Fruit fly (Drosophila melanogaster) whole organism, prepupa: Measurements from ENCODE around the gene Sod1.

Source experiments
- Blimp-1 ChIP-seq: fragments of 200-800 bp; sonication (Bioruptor generic); optimal IDR thresholded peaks from 3 replicates; lab custom pipeline; 2017; ENCODE audit warnings: missing biosample characterization, missing genetic modification characterization, mild to moderate bottlenecking, moderate library complexity, missing genetic modification reagents
- CG10631 ChIP-seq: fragments of 200-800 bp; sonication (Bioruptor generic); optimal IDR thresholded peaks from 2 replicates; lab custom pipeline; 2016; ENCODE audit warnings: missing biosample characterization, missing genetic modification characterization
- CG11762 ChIP-seq: fragments of 200-800 bp; sonication (Bioruptor generic); optimal IDR thresholded peaks from 3 replicates; lab custom pipeline; 2016; ENCODE audit warnings: missing biosample characterization, missing genetic modification characterization; ENCODE audit not compliant: insufficient read depth
- CG11902 ChIP-seq: fragments of 200-800 bp; sonication (Bioruptor generic); optimal IDR thresholded peaks from 3 replicates; lab custom pipeline; 2016; ENCODE audit warnings: missing biosample characterization, missing genetic modification characterization
- CG1621 ChIP-seq: fragments of 200-800 bp; sonication (Bioruptor generic); optimal IDR thresholded peaks from 3 replicates; lab custom pipeline; 2018; ENCODE audit warnings: missing biosample characterization, mild to moderate bottlenecking, missing genetic modification characterization
- CG16779 ChIP-seq: fragments of 200-800 bp; sonication (Bioruptor generic); optimal IDR thresholded peaks from 3 replicates; lab custom pipeline; 2017; ENCODE audit warnings: missing biosample characterization, mild to moderate bottlenecking, missing genetic modification characterization
- CG3032 ChIP-seq: fragments of 200-800 bp; optimal IDR thresholded peaks from 2 replicates; lab custom pipeline; 2019; ENCODE audit warnings: missing biosample characterization, mild to moderate bottlenecking, missing genetic modification characterization, moderate library complexity
- CG31627 ChIP-seq: fragments of 200-800 bp; sonication (Bioruptor generic); optimal IDR thresholded peaks from 3 replicates; lab custom pipeline; 2016; ENCODE audit warnings: missing biosample characterization, missing genetic modification characterization
- CG32006 ChIP-seq: fragments of 200-800 bp; sonication (Bioruptor generic); optimal IDR thresholded peaks from 3 replicates; lab custom pipeline; 2017; ENCODE audit warnings: missing biosample characterization, mild to moderate bottlenecking, missing genetic modification characterization
- CG34406 ChIP-seq: fragments of 200-800 bp; sonication (Bioruptor generic); optimal IDR thresholded peaks from 3 replicates; lab custom pipeline; 2016; ENCODE audit warnings: missing biosample characterization, missing genetic modification characterization
- CG3919 ChIP-seq: fragments of 200-800 bp; sonication (Bioruptor generic); optimal IDR thresholded peaks from 3 replicates; lab custom pipeline; 2016; ENCODE audit warnings: missing biosample characterization, missing genetic modification characterization
- CG4318 ChIP-seq: fragments of 200-800 bp; sonication (Bioruptor generic); optimal IDR thresholded peaks from 3 replicates; lab custom pipeline; 2017; ENCODE audit warnings: missing biosample characterization, mild to moderate bottlenecking, missing genetic modification characterization
- CG6163 ChIP-seq: fragments of 200-800 bp; sonication (Bioruptor generic); IDR thresholded peaks from 3 replicates; pipeline ENCODE4 v1.3.6; 2022; ENCODE audit warnings: missing biosample characterization, missing genetic modification characterization
- CG6276 ChIP-seq: fragments of 200-800 bp; sonication (Bioruptor generic); optimal IDR thresholded peaks from 2 replicates; lab custom pipeline; 2017; ENCODE audit warnings: missing biosample characterization, mild to moderate bottlenecking, missing genetic modification characterization
- CG6792 ChIP-seq: fragments of 200-800 bp; sonication (Bioruptor generic); optimal IDR thresholded peaks from 3 replicates; lab custom pipeline; 2016; ENCODE audit warnings: missing biosample characterization, missing genetic modification characterization
- CG6854 ChIP-seq: fragments of 200-800 bp; sonication (Bioruptor generic); optimal IDR thresholded peaks from 2 replicates; lab custom pipeline; 2017; ENCODE audit warnings: missing biosample characterization, mild to moderate bottlenecking, missing genetic modification characterization
- CG7368 ChIP-seq: fragments of 200-800 bp; sonication (Bioruptor generic); optimal IDR thresholded peaks from 3 replicates; lab custom pipeline; 2016; ENCODE audit warnings: missing biosample characterization, missing genetic modification characterization
- CG8119 ChIP-seq: fragments of 200-800 bp; sonication (Bioruptor generic); IDR thresholded peaks from 3 replicates; pipeline ENCODE4 v1.3.6; 2022; ENCODE audit warnings: missing biosample characterization, missing genetic modification characterization
- CG8319 ChIP-seq: fragments of 200-800 bp; sonication (Bioruptor generic); optimal IDR thresholded peaks from 3 replicates; lab custom pipeline; 2016; ENCODE audit warnings: missing biosample characterization, missing genetic modification characterization
- CG8632 ChIP-seq: fragments of 200-800 bp; sonication (Bioruptor generic); optimal IDR thresholded peaks from 3 replicates; lab custom pipeline; 2016; ENCODE audit warnings: missing biosample characterization, missing genetic modification characterization
- CG9139 ChIP-seq: fragments of 200-800 bp; sonication (Bioruptor generic); optimal IDR thresholded peaks from 3 replicates; lab custom pipeline; 2017; ENCODE audit warnings: missing biosample characterization, mild to moderate bottlenecking, missing genetic modification characterization
- Eip75B ChIP-seq: fragments of 200-800 bp; sonication (Bioruptor generic); optimal IDR thresholded peaks from 3 replicates; lab custom pipeline; 2016; ENCODE audit warnings: missing biosample characterization, missing genetic modification characterization
- Ets21C ChIP-seq: fragments of 200-800 bp; sonication (Bioruptor generic); optimal IDR thresholded peaks from 3 replicates; lab custom pipeline; 2016; ENCODE audit warnings: missing biosample characterization, missing genetic modification characterization
- Ets96B ChIP-seq: fragments of 200-800 bp; optimal IDR thresholded peaks from 2 replicates; lab custom pipeline; 2019; ENCODE audit warnings: missing biosample characterization, mild to moderate bottlenecking, missing genetic modification characterization, moderate library complexity
- Hr38 ChIP-seq: sonication (Bioruptor generic); optimal IDR thresholded peaks from 2 replicates; lab custom pipeline; 2016; ENCODE audit warnings: missing biosample characterization, missing genetic modification characterization
- Hr39 ChIP-seq: fragments of 200-800 bp; sonication (Bioruptor generic); optimal IDR thresholded peaks from 2 replicates; lab custom pipeline; 2016; ENCODE audit warnings: missing biosample characterization, missing genetic modification characterization
- Hr4 ChIP-seq: fragments of 200-800 bp; sonication (Bioruptor generic); optimal IDR thresholded peaks from 3 replicates; lab custom pipeline; 2016; ENCODE audit warnings: missing biosample characterization, missing genetic modification characterization
- Lpt ChIP-seq: fragments of 200-800 bp; sonication (Bioruptor generic); optimal IDR thresholded peaks from 3 replicates; lab custom pipeline; 2016; ENCODE audit warnings: missing biosample characterization, missing genetic modification characterization
- Met ChIP-seq: fragments of 200-800 bp; sonication (Bioruptor generic); optimal IDR thresholded peaks from 3 replicates; lab custom pipeline; 2016; ENCODE audit warnings: missing biosample characterization, missing genetic modification characterization
- OdsH ChIP-seq: fragments of 200-800 bp; sonication (Bioruptor generic); optimal IDR thresholded peaks from 3 replicates; lab custom pipeline; 2016; ENCODE audit warnings: missing biosample characterization, missing genetic modification characterization
- Smox ChIP-seq: fragments of 200-800 bp; sonication (Bioruptor generic); optimal IDR thresholded peaks from 3 replicates; lab custom pipeline; 2016; ENCODE audit warnings: missing biosample characterization, missing genetic modification characterization
- Sox102F ChIP-seq: fragments of 200-800 bp; sonication (Bioruptor generic); optimal IDR thresholded peaks from 2 replicates; lab custom pipeline; 2016; ENCODE audit warnings: missing biosample characterization, mild to moderate bottlenecking, missing genetic modification characterization
- Sox14 ChIP-seq: fragments of 200-800 bp; sonication (Bioruptor generic); optimal IDR thresholded peaks from 3 replicates; lab custom pipeline; 2016; ENCODE audit warnings: missing biosample characterization, missing genetic modification characterization
- Sox15 ChIP-seq: fragments of 200-800 bp; sonication (Bioruptor generic); optimal IDR thresholded peaks from 3 replicates; lab custom pipeline; 2016; ENCODE audit warnings: missing biosample characterization, missing genetic modification characterization
- achi ChIP-seq: fragments of 200-800 bp; sonication (Bioruptor generic); optimal IDR thresholded peaks from 3 replicates; lab custom pipeline; 2016; ENCODE audit warnings: missing biosample characterization, missing genetic modification characterization
- acj6 ChIP-seq: fragments of 200-800 bp; sonication (Bioruptor generic); optimal IDR thresholded peaks from 3 replicates; lab custom pipeline; 2016; ENCODE audit warnings: missing biosample characterization, missing genetic modification characterization
- cyc ChIP-seq: fragments of 200-800 bp; sonication (Bioruptor generic); optimal IDR thresholded peaks from 3 replicates; lab custom pipeline; 2016; ENCODE audit warnings: missing biosample characterization, missing genetic modification characterization
- dac ChIP-seq: fragments of 200-800 bp; sonication (Bioruptor generic); optimal IDR thresholded peaks from 2 replicates; lab custom pipeline; 2017; ENCODE audit warnings: missing biosample characterization, mild to moderate bottlenecking, missing genetic modification characterization
- dsx ChIP-seq: fragments of 200-800 bp; optimal IDR thresholded peaks from 3 replicates; lab custom pipeline; 2019; ENCODE audit warnings: missing biosample characterization, mild to moderate bottlenecking, missing genetic modification characterization, moderate library complexity; ENCODE audit not compliant: poor library complexity, severe bottlenecking
- esn ChIP-seq: fragments of 200-800 bp; sonication (Bioruptor generic); optimal IDR thresholded peaks from 2 replicates; lab custom pipeline; 2016; ENCODE audit warnings: missing biosample characterization, mild to moderate bottlenecking, missing genetic modification characterization, moderate library complexity
- fd59A ChIP-seq: fragments of 200-800 bp; sonication (Bioruptor generic); optimal IDR thresholded peaks from 2 replicates; lab custom pipeline; 2017; ENCODE audit warnings: missing biosample characterization, mild to moderate bottlenecking, missing genetic modification characterization, missing genetic modification reagents
- fd85E ChIP-seq: fragments of 200-800 bp; sonication (Bioruptor generic); optimal IDR thresholded peaks from 3 replicates; lab custom pipeline; 2016; ENCODE audit warnings: missing biosample characterization, missing genetic modification characterization
- lz ChIP-seq: fragments of 200-800 bp; sonication (Bioruptor generic); optimal IDR thresholded peaks from 3 replicates; lab custom pipeline; 2016; ENCODE audit warnings: missing biosample characterization, missing genetic modification characterization
- net ChIP-seq: fragments of 200-800 bp; sonication (Bioruptor generic); optimal IDR thresholded peaks from 3 replicates; lab custom pipeline; 2016; ENCODE audit warnings: missing biosample characterization, missing genetic modification characterization
- pdm3 ChIP-seq: fragments of 200-800 bp; sonication (Bioruptor generic); optimal IDR thresholded peaks from 3 replicates; lab custom pipeline; 2016; ENCODE audit warnings: missing biosample characterization, missing genetic modification characterization
- salr ChIP-seq, 2 experiments: fragments of 200-800 bp; sonication (Bioruptor generic); optimal IDR thresholded peaks; 3 replicates each; lab custom pipeline; 2016 to 2018; ENCODE audit warnings: missing biosample characterization in 2 of 2, missing genetic modification characterization in 2 of 2, mild to moderate bottlenecking in 1 of 2
- spab ChIP-seq: fragments of 200-800 bp; sonication (Bioruptor generic); optimal IDR thresholded peaks from 2 replicates; lab custom pipeline; 2017; ENCODE audit warnings: missing biosample characterization, mild to moderate bottlenecking, missing genetic modification characterization, missing genetic modification reagents
- ss ChIP-seq, 2 experiments: fragments of 200-800 bp; sonication (Bioruptor generic); optimal IDR thresholded peaks; 2 replicates in 1 of 2; 3 replicates in 1 of 2; lab custom pipeline; 2017 to 2018; ENCODE audit warnings: mild to moderate bottlenecking in 2 of 2, missing biosample characterization in 2 of 2, missing genetic modification characterization in 2 of 2, moderate library complexity in 1 of 2
- svp ChIP-seq: fragments of 200-800 bp; sonication (Bioruptor generic); peaks from one replicate; lab custom pipeline; 2016; ENCODE audit warnings: missing biosample characterization, missing genetic modification characterization
- topi ChIP-seq: fragments of 200-800 bp; sonication (Bioruptor generic); optimal IDR thresholded peaks from 3 replicates; lab custom pipeline; 2016; ENCODE audit warnings: missing biosample characterization, missing genetic modification characterization
- vri ChIP-seq: fragments of 200-800 bp; sonication (Bioruptor generic); optimal IDR thresholded peaks from 3 replicates; lab custom pipeline; 2016; ENCODE audit warnings: missing biosample characterization, mild to moderate bottlenecking, missing genetic modification characterization

The Sod1 gene

dm6 chr3L:11118627-11119395 lies 5.3 kb upstream of the Sod1 start:
- TF ChIP-seq ss (GFP tag; optimal IDR thresholded peaks at IDR 0.05; lab: Kevin White, UChicago), result peak; percentile 61 to 70
- TF ChIP-seq CG1621 (tag; lab: Kevin White, UChicago), result peak; percentile 54
- peak; percentile 72 for TF ChIP-seq CG8119 (GFP tag; lab: Robert Waterston, UW)
- TF ChIP-seq CG8319, result no peak
- TF ChIP-seq vri, result peak; percentile 37
- TF ChIP-seq dsx (GFP tag; lab: Kevin White, UChicago), result peak; percentile 6
- peak; percentile 83 for TF ChIP-seq svp
- no peak for TF ChIP-seq spab (GFP tag; lab: Kevin White, UChicago)
- peak; percentile 6 for TF ChIP-seq topi (GFP tag; lab: Kevin White, UChicago)
- TF ChIP-seq lz (GFP tag; lab: Kevin White, UChicago), result no peak
- TF ChIP-seq Ets96B, result no peak
- TF ChIP-seq fd85E (GFP tag; lab: Kevin White, UChicago), result no peak
- TF ChIP-seq CG34406 (GFP tag; lab: Kevin White, UChicago), result no peak
- peak; percentile 12 for TF ChIP-seq Sox14 (GFP tag; lab: Kevin White, UChicago)
- TF ChIP-seq Blimp-1 (GFP tag; lab: Kevin White, UChicago), result no peak
- no peak for TF ChIP-seq Sox102F
- no peak for TF ChIP-seq Eip75B (GFP tag; lab: Kevin White, UChicago)
- no peak for TF ChIP-seq CG6792 (GFP tag; lab: Kevin White, UChicago)
- TF ChIP-seq CG6276 (GFP tag; lab: Kevin White, UChicago), result peak; percentile 51
- TF ChIP-seq Ets21C (GFP tag; lab: Kevin White, UChicago), result no peak
- no peak for TF ChIP-seq CG4318 (GFP tag; lab: Kevin White, UChicago)
- TF ChIP-seq CG11762 (GFP tag; lab: Kevin White, UChicago), result no peak
- TF ChIP-seq Met (GFP tag; lab: Kevin White, UChicago), result no peak
- TF ChIP-seq CG6854 (GFP tag; lab: Kevin White, UChicago), result no peak
- TF ChIP-seq acj6 (GFP tag; lab: Kevin White, UChicago), result no peak
- peak; percentile 23 for TF ChIP-seq CG10631
- no peak for TF ChIP-seq CG7368 (GFP tag; lab: Kevin White, UChicago)
- TF ChIP-seq dac (GFP tag; lab: Kevin White, UChicago), result no peak
- no peak for TF ChIP-seq CG3032 (tag; lab: Kevin White, UChicago)
- peak; percentile 15 for TF ChIP-seq achi
- TF ChIP-seq Lpt (GFP tag; lab: Kevin White, UChicago), result peak; percentile 19
- no peak for TF ChIP-seq esn (GFP tag; lab: Kevin White, UChicago)
- TF ChIP-seq salr (GFP tag; optimal IDR thresholded peaks at IDR 0.05; lab: Kevin White, UChicago), result peak in 1 of 2 experiments; percentile 23
- peak; percentile 51 for TF ChIP-seq CG9139 (GFP tag; lab: Kevin White, UChicago)
- peak; percentile 4 for TF ChIP-seq CG8632 (GFP tag; lab: Kevin White, UChicago)
- TF ChIP-seq net, result no peak
- TF ChIP-seq Hr38, result peak; percentile 26
- TF ChIP-seq CG31627 (GFP tag; lab: Kevin White, UChicago), result no peak
- no peak for TF ChIP-seq CG11902 (GFP tag; lab: Kevin White, UChicago)
- no peak for TF ChIP-seq fd59A (GFP tag; lab: Kevin White, UChicago)
- TF ChIP-seq Hr39 (GFP tag; lab: Kevin White, UChicago), result no peak
- peak; percentile 63 for TF ChIP-seq CG16779
- peak; percentile 8 for TF ChIP-seq Hr4
- TF ChIP-seq Smox (GFP tag; lab: Kevin White, UChicago), result no peak
- TF ChIP-seq OdsH (GFP tag; lab: Kevin White, UChicago), result peak; percentile 16
- no peak for TF ChIP-seq CG3919 (GFP tag; lab: Kevin White, UChicago)
- no peak for TF ChIP-seq cyc (GFP tag; lab: Kevin White, UChicago)
- peak; percentile 56; the same call in 1 of the 3 replicates for TF ChIP-seq CG6163 (GFP tag; lab: Robert Waterston, UW)
- no peak for TF ChIP-seq Sox15 (GFP tag; lab: Kevin White, UChicago)
- no peak for TF ChIP-seq pdm3
- peak; percentile 60 for TF ChIP-seq CG32006
